Worm (Caenorhabditis elegans) whole organism, mixed stage, embryonic: ENCODE data around the gene Y54G11A.1.

Source experiments
- blmp-1 ChIP-seq: fragments of 150-350 bp; optimal IDR thresholded peaks from 2 replicates; lab custom pipeline; 2014; ENCODE audit warnings: missing biosample characterization, missing genetic modification characterization
- ceh-83 ChIP-seq: fragments of 200-800 bp; sonication (Bioruptor generic); optimal IDR thresholded peaks from 2 replicates; lab custom pipeline; 2018; ENCODE audit warnings: mild to moderate bottlenecking, missing genetic modification characterization, missing compliant biosample characterization
- ces-1 ChIP-seq: fragments of 150-350 bp; optimal IDR thresholded peaks from 2 replicates; lab custom pipeline; 2014; ENCODE audit warnings: missing biosample characterization, missing genetic modification reagents, missing genetic modification characterization
- elt-3 ChIP-seq: fragments of 150-350 bp; optimal IDR thresholded peaks from 2 replicates; lab custom pipeline; 2014; ENCODE audit warnings: missing biosample characterization, missing genetic modification characterization
- hlh-1 ChIP-seq: fragments of 150-350 bp; optimal IDR thresholded peaks from 2 replicates; lab custom pipeline; 2014; ENCODE audit warnings: missing biosample characterization, missing genetic modification reagents, missing genetic modification characterization
- lsy-2 ChIP-seq: fragments of 150-350 bp; optimal IDR thresholded peaks from 2 replicates; lab custom pipeline; 2014; ENCODE audit warnings: missing biosample characterization, missing genetic modification characterization
- nhr-237 ChIP-seq: fragments of 150-350 bp; optimal IDR thresholded peaks from 2 replicates; lab custom pipeline; 2014; ENCODE audit warnings: missing biosample characterization, missing genetic modification characterization
- nhr-28 ChIP-seq: fragments of 150-350 bp; optimal IDR thresholded peaks from 2 replicates; lab custom pipeline; 2014; ENCODE audit warnings: missing biosample characterization, missing genetic modification characterization
- tbx-8 ChIP-seq: fragments of 200-800 bp; sonication (Bioruptor generic); optimal IDR thresholded peaks from 2 replicates; lab custom pipeline; 2018; ENCODE audit warnings: mild to moderate bottlenecking, missing genetic modification characterization, moderate library complexity, missing compliant biosample characterization
- unc-39 ChIP-seq: fragments of 150-350 bp; optimal IDR thresholded peaks from 2 replicates; lab custom pipeline; 2014; ENCODE audit warnings: missing biosample characterization, missing genetic modification characterization
- unc-62 ChIP-seq: fragments of 150-350 bp; optimal IDR thresholded peaks from 2 replicates; lab custom pipeline; 2014; ENCODE audit warnings: missing biosample characterization, missing genetic modification reagents, missing genetic modification characterization
- ztf-11 ChIP-seq: fragments of 150-350 bp; optimal IDR thresholded peaks from 2 replicates; lab custom pipeline; 2014; ENCODE audit warnings: missing biosample characterization, missing genetic modification characterization

ce11 chrII:14296320-14296719, 27.3 kb upstream of the Y54G11A.1 start:
- TF ChIP-seq hlh-1 (tag; lab: Kevin White, UChicago) (no peak), nhr-237 (tag; lab: Kevin White, UChicago) (no peak), nhr-28 (tag; lab: Kevin White, UChicago) (no peak), ces-1 (GFP tag; lab: Kevin White, UChicago) (no peak), unc-62 (no peak), tbx-8 (GFP tag; lab: Kevin White, UChicago) (no peak), ztf-11 (tag; lab: Kevin White, UChicago) (no peak), ceh-83 (GFP tag; lab: Kevin White, UChicago) (no peak), elt-3 (no peak), blmp-1 (tag; lab: Kevin White, UChicago) (peak; percentile 22), lsy-2 (tag; lab: Kevin White, UChicago) (no peak), unc-39 (tag; lab: Kevin White, UChicago) (no peak)
